Worm (Caenorhabditis elegans): ENCODE data around the gene cyp-29A2.

DNA sequence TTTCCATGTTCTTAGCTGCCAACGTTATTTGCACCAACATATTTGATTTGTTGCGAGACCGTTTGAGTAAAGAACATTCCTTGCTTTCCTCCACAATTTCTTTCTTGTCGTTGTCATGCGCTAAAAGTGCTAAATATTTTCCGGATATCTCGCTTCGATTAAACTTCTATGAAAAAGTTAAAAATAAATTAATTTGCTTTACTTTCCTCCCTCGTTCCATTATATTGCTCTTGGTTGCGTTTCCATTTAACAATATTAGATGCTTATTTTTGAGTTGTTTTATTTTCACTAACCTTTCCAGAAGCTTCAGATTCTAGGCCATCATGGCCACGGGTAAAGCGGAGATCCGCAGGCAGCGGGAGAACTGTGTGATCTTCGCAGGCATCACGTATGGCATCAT, 24.2 kb downstream of the cyp-29A2 start, which contains the start of gene pgap-1:
- no peak for TF ChIP-seq snpc-4 (tag; optimal IDR thresholded peaks at IDR 0.05)
- TF ChIP-seq dpl-1 (GFP tag; optimal IDR thresholded peaks at IDR 0.05), result no peak
- no peak for TF ChIP-seq nhr-11 (tag; optimal IDR thresholded peaks at IDR 0.05)
- no peak for TF ChIP-seq ztf-11 (tag; optimal IDR thresholded peaks at IDR 0.05)
- TF ChIP-seq swsn-7 (tag; optimal IDR thresholded peaks at IDR 0.05), result no peak
- no peak for TF ChIP-seq isw-1 (GFP tag; IDR thresholded peaks at IDR 0.05)
- TF ChIP-seq elt-3 (tag; optimal IDR thresholded peaks at IDR 0.05), result no peak
- no peak for TF ChIP-seq aly-2 (tag; optimal IDR thresholded peaks at IDR 0.05)
